Fruit fly (Drosophila melanogaster) whole organism, pupa: ENCODE results near the gene CG31784.

Experiments
- CG13204 ChIP-seq: fragments of 200-800 bp; sonication (Bioruptor generic); optimal IDR thresholded peaks from 2 replicates; lab custom pipeline; 2018; ENCODE audit warnings: missing biosample characterization, mild to moderate bottlenecking, missing genetic modification characterization, moderate library complexity
- rn ChIP-seq: fragments of 200-800 bp; sonication (Bioruptor generic); IDR thresholded peaks from 2 replicates; pipeline ENCODE4 v1.3.6; 2022; ENCODE audit warnings: missing biosample characterization, missing genetic modification characterization

DNA sequence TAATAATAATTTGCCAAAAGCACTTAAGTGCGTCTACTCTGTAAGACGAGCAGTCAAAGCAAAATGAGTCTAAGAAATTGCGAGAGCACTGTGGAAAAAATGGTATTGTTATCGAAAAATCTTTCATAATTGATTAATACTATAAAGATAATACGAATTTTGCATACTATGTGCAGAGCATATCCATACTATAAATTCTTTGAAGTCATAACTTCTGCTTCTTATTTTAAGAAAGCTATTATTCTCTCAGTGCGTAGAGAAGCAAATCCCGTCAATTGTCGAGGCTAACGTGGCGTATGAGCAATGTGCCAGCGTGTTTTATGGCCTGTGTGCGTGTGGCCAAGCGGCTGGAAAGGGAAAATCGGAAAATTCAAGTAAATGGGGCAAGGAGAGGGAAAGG, 33.9 kb upstream of the CG31784 start:
- TF ChIP-seq rn (GFP tag; lab: Robert Waterston, UW) (no peak), CG13204 (GFP tag; lab: Kevin White, UChicago) (no peak)
